Worm (Caenorhabditis elegans) whole organism, late embryonic: ENCODE measurements around the gene Y37D8A.6.

Experiments
- ama-1 ChIP-seq: fragments of 150-350 bp; optimal IDR thresholded peaks from 2 replicates; lab custom pipeline; 2014
- ceh-2 ChIP-seq: sonication (generic microtip); optimal IDR thresholded peaks from 2 replicates; lab custom pipeline; 2016; ENCODE audit warnings: missing genotype, missing genetic modification characterization, missing compliant biosample characterization
- dmd-4 ChIP-seq: sonication (generic microtip); optimal IDR thresholded peaks from 2 replicates; lab custom pipeline; 2016; ENCODE audit warnings: borderline replicate concordance, missing genetic modification characterization, missing compliant biosample characterization
- dve-1 ChIP-seq: sonication (generic microtip); optimal IDR thresholded peaks from 2 replicates; lab custom pipeline; 2017; ENCODE audit warnings: antibody characterized with exemption, mild to moderate bottlenecking, missing genetic modification characterization, missing compliant biosample characterization
- fkh-10 ChIP-seq: fragments of 150-350 bp; optimal IDR thresholded peaks from 2 replicates; lab custom pipeline; 2014; ENCODE audit warnings: missing biosample characterization, missing genetic modification reagents, missing genetic modification characterization
- lim-6 ChIP-seq: sonication (generic microtip); optimal IDR thresholded peaks from 2 replicates; lab custom pipeline; 2016; ENCODE audit warnings: missing genetic modification characterization, missing compliant biosample characterization
- lin-11 ChIP-seq: fragments of 200-800 bp; sonication (Bioruptor generic); optimal IDR thresholded peaks from 2 replicates; lab custom pipeline; 2018; ENCODE audit warnings: mild to moderate bottlenecking, missing genetic modification characterization, missing compliant biosample characterization
- nhr-11 ChIP-seq: fragments of 150-350 bp; optimal IDR thresholded peaks from 2 replicates; lab custom pipeline; 2014; ENCODE audit warnings: missing biosample characterization, missing genetic modification characterization
- pag-3 ChIP-seq: sonication (generic microtip); optimal IDR thresholded peaks from 2 replicates; lab custom pipeline; 2016; ENCODE audit warnings: missing compliant biosample characterization, missing genetic modification characterization, borderline replicate concordance
- pros-1 ChIP-seq: fragments of 150-350 bp; optimal IDR thresholded peaks from 2 replicates; lab custom pipeline; 2014; ENCODE audit warnings: missing biosample characterization, missing genetic modification reagents, missing genetic modification characterization
- sox-4 ChIP-seq: sonication (generic microtip); optimal IDR thresholded peaks from 2 replicates; lab custom pipeline; 2017; ENCODE audit warnings: mild to moderate bottlenecking, missing genetic modification characterization, inconsistent platforms, missing compliant biosample characterization
- syd-9 ChIP-seq: sonication (generic microtip); optimal IDR thresholded peaks from 2 replicates; lab custom pipeline; 2016; ENCODE audit warnings: mild to moderate bottlenecking, missing genetic modification characterization, moderate library complexity, missing compliant biosample characterization
- ttx-3 ChIP-seq: sonication (generic microtip); optimal IDR thresholded peaks from 2 replicates; lab custom pipeline; 2016; ENCODE audit warnings: missing genetic modification reagents, missing genetic modification characterization, missing compliant biosample characterization

DNA sequence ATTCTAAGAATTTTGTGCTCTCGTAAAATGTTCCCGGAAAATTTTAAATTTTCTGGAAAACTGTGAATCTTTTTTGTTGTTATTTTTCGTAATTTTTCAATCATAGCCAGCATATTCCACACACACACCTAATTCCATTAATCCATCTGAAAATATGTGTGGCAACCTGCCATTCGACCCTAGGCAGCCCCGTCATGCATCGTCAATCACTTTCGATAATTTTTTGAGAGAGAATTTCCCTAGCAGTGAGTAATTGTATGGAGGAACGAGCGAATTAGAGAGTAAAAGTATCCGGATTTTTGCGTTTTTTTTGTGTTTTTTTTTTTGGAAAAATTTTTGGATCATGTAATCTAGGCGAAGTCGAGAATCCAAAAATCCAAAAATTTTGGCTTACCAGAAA is 56.9 kb downstream of the Y37D8A.6 start, which contains the start of gene BE10.4:
- no peak for TF ChIP-seq fkh-10 (GFP tag; lab: Kevin White, UChicago)
- no peak for TF ChIP-seq ttx-3
- no peak for TF ChIP-seq sox-4 (tag; lab: Kevin White, UChicago)
- TF ChIP-seq dmd-4 (tag; lab: Kevin White, UChicago) = no peak
- TF ChIP-seq ama-1 = no peak
- TF ChIP-seq dve-1 (tag; lab: Kevin White, UChicago) = no peak
- TF ChIP-seq pag-3 = no peak
- no peak for TF ChIP-seq lin-11 (tag; lab: Kevin White, UChicago)
- TF ChIP-seq syd-9 = no peak
- TF ChIP-seq ceh-2 = no peak
- TF ChIP-seq lim-6 = no peak
- no peak for TF ChIP-seq pros-1 (tag; lab: Kevin White, UChicago)
- no peak for TF ChIP-seq nhr-11 (tag; lab: Kevin White, UChicago)
